Worm (Caenorhabditis elegans) whole organism, L2 larva: ENCODE measurements around the gene R03E9.2.

Experiments used
- R02D3.7 ChIP-seq: fragments of 150-350 bp; optimal IDR thresholded peaks from 2 replicates; lab custom pipeline; 2014; ENCODE audit warnings: missing biosample characterization, missing genetic modification characterization
- alr-1 ChIP-seq: fragments of 150-350 bp; optimal IDR thresholded peaks from 2 replicates; lab custom pipeline; 2014; ENCODE audit warnings: missing biosample characterization, missing genetic modification characterization
- ama-1 ChIP-seq: fragments of 150-350 bp; optimal IDR thresholded peaks from 2 replicates; lab custom pipeline; 2018; ENCODE audit warnings: inconsistent platforms
- crh-2 ChIP-seq: sonication (generic microtip); optimal IDR thresholded peaks from 2 replicates; lab custom pipeline; 2017; ENCODE audit warnings: missing biosample characterization, missing genetic modification characterization
- gmeb-1 ChIP-seq: fragments of 150-350 bp; optimal IDR thresholded peaks from 2 replicates; lab custom pipeline; 2014; ENCODE audit warnings: missing biosample characterization, missing genetic modification characterization
- mdl-1 ChIP-seq, 2 experiments: fragments of 150-350 bp in 1 of 2; sonication (generic microtip) in 1 of 2; optimal IDR thresholded peaks; 2 replicates each; lab custom pipeline; 2017; ENCODE audit warnings: missing biosample characterization in 2 of 2, missing genetic modification characterization in 2 of 2
- nhr-11 ChIP-seq: fragments of 150-350 bp; optimal IDR thresholded peaks from 2 replicates; lab custom pipeline; 2014; ENCODE audit warnings: missing biosample characterization, missing genetic modification characterization
- nhr-12 ChIP-seq: fragments of 150-350 bp; optimal IDR thresholded peaks from 2 replicates; lab custom pipeline; 2014; ENCODE audit warnings: missing biosample characterization, missing genetic modification characterization
- nhr-129 ChIP-seq: fragments of 150-350 bp; optimal IDR thresholded peaks from 2 replicates; lab custom pipeline; 2014; ENCODE audit warnings: missing biosample characterization, missing genetic modification characterization
- nhr-77 ChIP-seq: fragments of 150-350 bp; optimal IDR thresholded peaks from 2 replicates; lab custom pipeline; 2014; ENCODE audit warnings: missing biosample characterization, missing genetic modification characterization
- sem-4 ChIP-seq: fragments of 150-350 bp; optimal IDR thresholded peaks from 2 replicates; lab custom pipeline; 2014; ENCODE audit warnings: missing biosample characterization, missing genetic modification reagents, missing genetic modification characterization
- snpc-4 ChIP-seq: fragments of 150-350 bp; optimal IDR thresholded peaks from 2 replicates; lab custom pipeline; 2014; ENCODE audit warnings: missing biosample characterization, missing genetic modification characterization
- zag-1 ChIP-seq: fragments of 150-350 bp; optimal IDR thresholded peaks from 2 replicates; lab custom pipeline; 2014; ENCODE audit warnings: missing biosample characterization, missing genetic modification characterization
- ztf-11 ChIP-seq: sonication (generic microtip); optimal IDR thresholded peaks from 2 replicates; lab custom pipeline; 2017; ENCODE audit warnings: missing biosample characterization, missing genetic modification characterization

- TF ChIP-seq nhr-11 (tag; lab: Kevin White, UChicago) = no peak
- no peak for TF ChIP-seq nhr-12 (tag; lab: Kevin White, UChicago)
- peak; percentile 99 to 100 for TF ChIP-seq mdl-1 (tag; optimal IDR thresholded peaks at IDR 0.05; lab: Kevin White, UChicago)
- TF ChIP-seq nhr-77 (tag; lab: Kevin White, UChicago) = no peak
- TF ChIP-seq nhr-129 = peak; percentile 99
- no peak for TF ChIP-seq snpc-4 (tag; lab: Kevin White, UChicago)
- TF ChIP-seq gmeb-1 (tag; lab: Kevin White, UChicago) = peak; percentile 38
- TF ChIP-seq sem-4 (tag; lab: Kevin White, UChicago) = peak; percentile 86
- no peak for TF ChIP-seq R02D3.7 (tag; lab: Kevin White, UChicago)
- peak; percentile 91 for TF ChIP-seq ama-1 (lab: Kevin White, UChicago)
- no peak for TF ChIP-seq zag-1 (tag; lab: Kevin White, UChicago)
- TF ChIP-seq crh-2 (tag; lab: Kevin White, UChicago) = peak; percentile 80
- no peak for TF ChIP-seq alr-1 (tag; lab: Kevin White, UChicago)
- no peak for TF ChIP-seq ztf-11
These were observed 9.8 kb upstream of the R03E9.2 start for ce11 chrX:6742891-6743290.
